Fruit fly (Drosophila melanogaster) whole organism, wandering third instar larva: ENCODE results near the gene PIG-B.

Experiments
- Abd-B ChIP-seq: fragments of >200 bp; optimal IDR thresholded peaks from 2 replicates; lab custom pipeline; 2017; ENCODE audit warnings: missing biosample characterization, missing genetic modification characterization
- CG32264 ChIP-seq: fragments of 200-800 bp; sonication (Bioruptor generic); optimal IDR thresholded peaks from 2 replicates; lab custom pipeline; 2016; ENCODE audit warnings: missing biosample characterization, missing genetic modification characterization
- CG9705 ChIP-seq: fragments of 200-800 bp; sonication (Bioruptor generic); optimal IDR thresholded peaks from 2 replicates; lab custom pipeline; 2018; ENCODE audit warnings: missing biosample characterization, mild to moderate bottlenecking, missing genetic modification characterization
- Dfd ChIP-seq: fragments of >200 bp; optimal IDR thresholded peaks from 2 replicates; lab custom pipeline; 2017; ENCODE audit warnings: missing biosample characterization, missing genetic modification characterization
- Dif ChIP-seq: fragments of 200-275, 200-300 bp; sonication (Bioruptor generic); optimal IDR thresholded peaks from 2 replicates; lab custom pipeline; 2018; ENCODE audit warnings: missing biosample characterization, missing genetic modification characterization; ENCODE audit not compliant: partially characterized antibody
- GATAd ChIP-seq: sonication (Bioruptor generic); optimal IDR thresholded peaks from 2 replicates; lab custom pipeline; 2016; ENCODE audit warnings: missing biosample characterization, missing genetic modification characterization
- HLH106 ChIP-seq: fragments of 200-800 bp; optimal IDR thresholded peaks from 3 replicates; lab custom pipeline; 2019; ENCODE audit warnings: missing biosample characterization, mild to moderate bottlenecking, missing genetic modification characterization, moderate library complexity
- Hnf4 ChIP-seq: fragments of 200-800 bp; sonication (Bioruptor generic); optimal IDR thresholded peaks from 2 replicates; lab custom pipeline; 2016; ENCODE audit warnings: missing biosample characterization, mild to moderate bottlenecking, missing genetic modification characterization
- Hr78 ChIP-seq: fragments of >200 bp; optimal IDR thresholded peaks from 2 replicates; lab custom pipeline; 2017; ENCODE audit warnings: missing biosample characterization, missing genetic modification characterization
- Hr83 ChIP-seq: fragments of 200-300 bp; sonication (Bioruptor generic); optimal IDR thresholded peaks from 2 replicates; lab custom pipeline; 2016; ENCODE audit warnings: missing biosample characterization, mild to moderate bottlenecking, missing genetic modification characterization, moderate library complexity; ENCODE audit not compliant: poor library complexity, severe bottlenecking
- Jra ChIP-seq: sonication (Bioruptor generic); optimal IDR thresholded peaks from 2 replicates; lab custom pipeline; 2016; ENCODE audit warnings: missing biosample characterization, missing genetic modification characterization
- Mio ChIP-seq: sonication (Bioruptor generic); optimal IDR thresholded peaks from 2 replicates; lab custom pipeline; 2016; ENCODE audit warnings: missing biosample characterization, missing genetic modification characterization
- Myc ChIP-seq: fragments of >200 bp; optimal IDR thresholded peaks from 2 replicates; lab custom pipeline; 2017
- N ChIP-seq: fragments of >200 bp; optimal IDR thresholded peaks from 2 replicates; lab custom pipeline; 2018; ENCODE audit warnings: missing biosample characterization, missing external identifiers, missing genetic modification characterization
- OdsH ChIP-seq: fragments of 200-800 bp; sonication (Bioruptor generic); optimal IDR thresholded peaks from 2 replicates; lab custom pipeline; 2016; ENCODE audit warnings: missing biosample characterization, mild to moderate bottlenecking, missing genetic modification characterization
- Sp1 ChIP-seq: fragments of 200-800 bp; sonication (Bioruptor generic); optimal IDR thresholded peaks from 3 replicates; lab custom pipeline; 2019; ENCODE audit warnings: missing biosample characterization, mild to moderate bottlenecking, missing genetic modification characterization, moderate library complexity
- Vsx2 ChIP-seq: fragments of 200-300, 225-300 bp; sonication (Bioruptor generic); optimal IDR thresholded peaks from 2 replicates; lab custom pipeline; 2018; ENCODE audit warnings: missing biosample characterization, missing genetic modification characterization; ENCODE audit not compliant: partially characterized antibody
- br ChIP-seq: fragments of 200-800 bp; sonication (Bioruptor generic); optimal IDR thresholded peaks from 2 replicates; lab custom pipeline; 2016; ENCODE audit warnings: missing biosample characterization, missing genetic modification characterization
- brk ChIP-seq: fragments of 200-800 bp; sonication (Bioruptor generic); optimal IDR thresholded peaks from 2 replicates; lab custom pipeline; 2016; ENCODE audit warnings: missing biosample characterization, mild to moderate bottlenecking, missing genetic modification characterization
- dl ChIP-seq, 2 experiments: fragments of 175-275, 200-275 bp in 1 of 2; fragments of 200-275 bp in 1 of 2; sonication (Bioruptor generic); optimal IDR thresholded peaks; lab custom pipeline; 2018; ENCODE audit warnings: mild to moderate bottlenecking in 2 of 2, missing biosample characterization in 2 of 2, missing genetic modification characterization in 2 of 2, moderate library complexity in 2 of 2; ENCODE audit not compliant: partially characterized antibody in 2 of 2, insufficient read depth in 1 of 2
- dmrt93B ChIP-seq: fragments of 200-800 bp; sonication (Bioruptor generic); optimal IDR thresholded peaks from 2 replicates; lab custom pipeline; 2018; ENCODE audit warnings: missing biosample characterization, mild to moderate bottlenecking, missing genetic modification characterization
- dsf ChIP-seq: sonication (Bioruptor generic); optimal IDR thresholded peaks from 2 replicates; lab custom pipeline; 2016; ENCODE audit warnings: missing biosample characterization, missing genetic modification characterization, borderline replicate concordance
- ey ChIP-seq: fragments of 200-800 bp; sonication (Bioruptor generic); optimal IDR thresholded peaks from 2 replicates; lab custom pipeline; 2016; ENCODE audit warnings: missing biosample characterization, missing genetic modification characterization
- foxo ChIP-seq, 2 experiments: fragments of 200-800 bp; sonication (Bioruptor generic); optimal IDR thresholded peaks; 2 replicates in 1 of 2; 3 replicates in 1 of 2; lab custom pipeline; 2016 to 2017; ENCODE audit warnings: missing biosample characterization in 2 of 2, missing genetic modification characterization in 2 of 2
- fru ChIP-seq: fragments of 200-800 bp; sonication (Bioruptor generic); optimal IDR thresholded peaks from 3 replicates; lab custom pipeline; 2016; ENCODE audit warnings: missing biosample characterization, mild to moderate bottlenecking, missing genetic modification characterization
- h ChIP-seq: fragments of 200-800 bp; sonication (Bioruptor generic); optimal IDR thresholded peaks from 3 replicates; lab custom pipeline; 2016; ENCODE audit warnings: missing biosample characterization, mild to moderate bottlenecking, missing genetic modification characterization
- jim ChIP-seq: fragments of 175-275, 200-325 bp; sonication (Bioruptor generic); optimal IDR thresholded peaks from 2 replicates; lab custom pipeline; 2016; ENCODE audit warnings: missing biosample characterization, mild to moderate bottlenecking, missing genetic modification characterization
- lola ChIP-seq: fragments of >200 bp; optimal IDR thresholded peaks from 2 replicates; lab custom pipeline; 2017; ENCODE audit warnings: missing biosample characterization, missing genetic modification characterization
- pan ChIP-seq: fragments of >200 bp; optimal IDR thresholded peaks from 2 replicates; lab custom pipeline; 2017
- psq ChIP-seq: fragments of 200-800 bp; sonication (Bioruptor generic); optimal IDR thresholded peaks from 3 replicates; lab custom pipeline; 2017; ENCODE audit warnings: missing biosample characterization, mild to moderate bottlenecking, missing genetic modification characterization, moderate library complexity
- rgr ChIP-seq: fragments of 200-800 bp; sonication (Bioruptor generic); optimal IDR thresholded peaks from 3 replicates; lab custom pipeline; 2016; ENCODE audit warnings: missing biosample characterization, mild to moderate bottlenecking, missing genetic modification characterization
- sage ChIP-seq: fragments of 200-800 bp; sonication (Bioruptor generic); optimal IDR thresholded peaks from 2 replicates; lab custom pipeline; 2016; ENCODE audit warnings: missing biosample characterization, mild to moderate bottlenecking, missing genetic modification characterization
- sv ChIP-seq: fragments of 200-800 bp; sonication (Bioruptor generic); optimal IDR thresholded peaks from 3 replicates; lab custom pipeline; 2016; ENCODE audit warnings: missing biosample characterization, missing genetic modification characterization
- tai ChIP-seq: sonication (Bioruptor generic); optimal IDR thresholded peaks from 2 replicates; lab custom pipeline; 2016; ENCODE audit warnings: missing biosample characterization, missing genetic modification characterization
- usp ChIP-seq: fragments of >200 bp; optimal IDR thresholded peaks from 2 replicates; lab custom pipeline; 2017; ENCODE audit warnings: missing biosample characterization, missing genetic modification characterization
- woc ChIP-seq: sonication (Bioruptor generic); optimal IDR thresholded peaks from 2 replicates; lab custom pipeline; 2016; ENCODE audit warnings: missing biosample characterization, mild to moderate bottlenecking, missing genetic modification characterization

PIG-B gene

DNA sequence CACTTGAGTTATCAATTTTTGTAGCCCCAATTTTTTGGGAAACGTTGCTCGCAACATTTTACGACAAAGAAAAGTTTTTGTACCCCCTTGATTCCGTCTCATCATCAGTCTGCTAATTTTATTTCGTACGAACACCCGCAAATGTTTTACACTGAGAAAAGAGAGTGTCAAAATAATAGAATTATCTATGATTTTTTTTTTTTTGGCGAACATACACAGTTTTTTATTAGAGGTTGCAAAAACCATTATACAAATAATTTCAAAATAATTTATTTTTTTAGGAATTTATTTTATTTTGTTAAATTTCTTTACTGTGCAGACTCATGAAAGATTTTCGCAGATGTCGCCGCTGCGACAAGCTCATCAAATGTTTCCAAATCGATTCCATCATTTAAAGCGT is 12.6 kb upstream of the PIG-B start:
- TF ChIP-seq psq (GFP tag; lab: Kevin White, UChicago) (no peak), N (GFP tag; lab: Kevin White, UChicago) (no peak), Abd-B (GFP tag; lab: Kevin White, UChicago) (no peak), rgr (GFP tag; lab: Kevin White, UChicago) (no peak), sv (GFP tag; lab: Kevin White, UChicago) (no peak), dsf (GFP tag; lab: Kevin White, UChicago) (no peak), foxo (GFP tag; optimal IDR thresholded peaks at IDR 0.05; lab: Kevin White, UChicago) (no peak), sage (no peak), br (GFP tag; lab: Kevin White, UChicago) (no peak), dl (GFP tag; optimal IDR thresholded peaks at IDR 0.05; lab: Kevin White, UChicago; ENCODE audit: insufficient read depth in 1 of 2, partially characterized antibody in 2 of 2) (no peak), Mio (GFP tag; lab: Kevin White, UChicago) (no peak), Hr78 (GFP tag; lab: Kevin White, UChicago) (no peak), dmrt93B (GFP tag; lab: Kevin White, UChicago) (no peak), Hnf4 (GFP tag; lab: Kevin White, UChicago) (no peak), Myc (lab: Kevin White, UChicago) (no peak), fru (GFP tag; lab: Kevin White, UChicago) (no peak), Sp1 (GFP tag; lab: Kevin White, UChicago) (no peak), tai (GFP tag; lab: Kevin White, UChicago) (no peak), Dif (no peak), h (GFP tag; lab: Kevin White, UChicago) (no peak)

dm6 chr3L:3799766-3800165 is 11.3 kb upstream of the PIG-B start:
- TF ChIP-seq Hnf4 (GFP tag; lab: Kevin White, UChicago) (no peak), dmrt93B (GFP tag; lab: Kevin White, UChicago) (no peak), h (GFP tag; lab: Kevin White, UChicago) (no peak), OdsH (GFP tag; lab: Kevin White, UChicago) (no peak), Myc (lab: Kevin White, UChicago) (no peak), Dfd (GFP tag; lab: Kevin White, UChicago) (no peak), usp (no peak), psq (GFP tag; lab: Kevin White, UChicago) (no peak), lola (GFP tag; lab: Kevin White, UChicago) (no peak)

- TF ChIP-seq usp (no peak), brk (GFP tag; lab: Kevin White, UChicago) (no peak), Dfd (GFP tag; lab: Kevin White, UChicago) (no peak), h (GFP tag; lab: Kevin White, UChicago) (peak; percentile 2), Jra (GFP tag; lab: Kevin White, UChicago) (no peak), fru (GFP tag; lab: Kevin White, UChicago) (peak; percentile 8), Hr78 (GFP tag; lab: Kevin White, UChicago) (no peak), GATAd (no peak)
- TF ChIP-seq, all 38 proteins: peak for 2
These were observed 9.7 kb upstream of the PIG-B start for dm6 chr3L:3801343-3801742.

- TF ChIP-seq woc (GFP tag; lab: Kevin White, UChicago) (no peak), dl (GFP tag; optimal IDR thresholded peaks at IDR 0.05; lab: Kevin White, UChicago; ENCODE audit: insufficient read depth in 1 of 2, partially characterized antibody in 2 of 2) (no peak), foxo (GFP tag; optimal IDR thresholded peaks at IDR 0.05; lab: Kevin White, UChicago) (no peak), lola (GFP tag; lab: Kevin White, UChicago) (no peak), N (GFP tag; lab: Kevin White, UChicago) (no peak), dmrt93B (GFP tag; lab: Kevin White, UChicago) (no peak), Dfd (GFP tag; lab: Kevin White, UChicago) (no peak), rgr (GFP tag; lab: Kevin White, UChicago) (no peak), usp (no peak), jim (GFP tag; lab: Kevin White, UChicago) (no peak), br (GFP tag; lab: Kevin White, UChicago) (no peak), psq (GFP tag; lab: Kevin White, UChicago) (no peak), Jra (GFP tag; lab: Kevin White, UChicago) (no peak)
These were observed 9.2 kb upstream of the PIG-B start for dm6 chr3L:3801813-3802212.

dm6 chr3L:3802677-3803076 is 8.4 kb upstream of the PIG-B start:
- no peak for TF ChIP-seq Mio (GFP tag; lab: Kevin White, UChicago)
- TF ChIP-seq Sp1 (GFP tag; lab: Kevin White, UChicago), result peak; percentile 64
- peak in 1 of 2 experiments; percentile 76 for TF ChIP-seq foxo (GFP tag; optimal IDR thresholded peaks at IDR 0.05; lab: Kevin White, UChicago)
- TF ChIP-seq br (GFP tag; lab: Kevin White, UChicago), result peak; percentile 70
- TF ChIP-seq ey (GFP tag; lab: Kevin White, UChicago), result peak; percentile 79
- no peak for TF ChIP-seq Vsx2 (GFP tag; lab: Kevin White, UChicago)
- no peak for TF ChIP-seq CG9705 (GFP tag; lab: Kevin White, UChicago)
- no peak for TF ChIP-seq pan (lab: Kevin White, UChicago)
- peak; percentile 71 for TF ChIP-seq Hnf4 (GFP tag; lab: Kevin White, UChicago)
- peak; percentile 3 for TF ChIP-seq Jra (GFP tag; lab: Kevin White, UChicago)
- TF ChIP-seq fru (GFP tag; lab: Kevin White, UChicago), result peak; percentile 67
- TF ChIP-seq Hr78 (GFP tag; lab: Kevin White, UChicago), result no peak
- TF ChIP-seq GATAd, result no peak
- peak; percentile 82 for TF ChIP-seq h (GFP tag; lab: Kevin White, UChicago)
- peak; percentile 80 for TF ChIP-seq rgr (GFP tag; lab: Kevin White, UChicago)
- peak; percentile 71 for TF ChIP-seq sv (GFP tag; lab: Kevin White, UChicago)
- TF ChIP-seq Hr83 (GFP tag; lab: Kevin White, UChicago), result peak; percentile 16
- TF ChIP-seq Dfd (GFP tag; lab: Kevin White, UChicago), result no peak
- no peak for TF ChIP-seq usp
- TF ChIP-seq HLH106 (tag; lab: Kevin White, UChicago), result peak; percentile 71
- TF ChIP-seq CG32264 (GFP tag; lab: Kevin White, UChicago), result peak; percentile 45
- TF ChIP-seq OdsH (GFP tag; lab: Kevin White, UChicago), result peak; percentile 72
- TF ChIP-seq psq (GFP tag; lab: Kevin White, UChicago), result peak; percentile 67
- peak; percentile 37 for TF ChIP-seq woc (GFP tag; lab: Kevin White, UChicago)
- TF ChIP-seq N (GFP tag; lab: Kevin White, UChicago), result no peak
- TF ChIP-seq Dif, result no peak
